Fruit fly (Drosophila melanogaster): ENCODE measurements around the gene Bin1.
A peak's percentile ranks its signal among the peaks of the same experiment; 100 is the strongest.

Gene Bin1

dm6 chr3R:16235941-16236712 lies 46.8 kb upstream of the Bin1 start (continued):
- peak; percentile 74 for TF ChIP-seq CG8359 (GFP tag; optimal IDR thresholded peaks at IDR 0.05; ENCODE audit: borderline replicate concordance)

dm6 chr3R:16235215-16235937 lies 46.0 kb upstream of the Bin1 start:
- TF ChIP-seq trem (tag; optimal IDR thresholded peaks at IDR 0.05), result no peak
- TF ChIP-seq CG1233 (GFP tag; optimal IDR thresholded peaks at IDR 0.05), result no peak
- TF ChIP-seq Sin3A (optimal IDR thresholded peaks at IDR 0.05), result no peak
- TF ChIP-seq hkb (optimal IDR thresholded peaks at IDR 0.05), result no peak
- TF ChIP-seq hkb (GFP tag; IDR thresholded peaks at IDR 0.05), result no peak
- TF ChIP-seq CG7357 (GFP tag; IDR thresholded peaks at IDR 0.05), result 0 out of 3 replicates have a peak, but pooled peaks have one; percentile 5
- peak; percentile 90 for TF ChIP-seq gro (GFP tag; optimal IDR thresholded peaks at IDR 0.05)
- no peak for TF ChIP-seq org-1 (GFP tag; optimal IDR thresholded peaks at IDR 0.05)
- no peak for TF ChIP-seq Hmr (GFP tag; optimal IDR thresholded peaks at IDR 0.05)
- TF ChIP-seq Hey (tag; optimal IDR thresholded peaks at IDR 0.05), result peak; percentile 35
- no peak for TF ChIP-seq Mes4 (GFP tag; optimal IDR thresholded peaks at IDR 0.05)
- no peak for TF ChIP-seq CG9817 (tag; optimal IDR thresholded peaks at IDR 0.05)
- TF ChIP-seq phol (tag; optimal IDR thresholded peaks at IDR 0.05), result no peak
- no peak for TF ChIP-seq dmrt99B (tag; optimal IDR thresholded peaks at IDR 0.05)
- no peak for TF ChIP-seq insv (GFP tag; optimal IDR thresholded peaks at IDR 0.05)
- no peak for TF ChIP-seq Stat92E (GFP tag; optimal IDR thresholded peaks at IDR 0.05)
- TF ChIP-seq pros (GFP tag; optimal IDR thresholded peaks at IDR 0.05), result peak; percentile 100
- no peak for TF ChIP-seq Six4 (GFP tag; optimal IDR thresholded peaks at IDR 0.05)
- no peak for TF ChIP-seq CG17612 (GFP tag; IDR thresholded peaks at IDR 0.05)
- TF ChIP-seq aop (GFP tag; IDR thresholded peaks at IDR 0.05), result no peak
- no peak for TF ChIP-seq trh (GFP tag; optimal IDR thresholded peaks at IDR 0.05)
- peak; percentile 87 for TF ChIP-seq sug (tag; optimal IDR thresholded peaks at IDR 0.05)
- TF ChIP-seq Nf-YC (tag; optimal IDR thresholded peaks at IDR 0.05), result no peak
- TF ChIP-seq tin (GFP tag; optimal IDR thresholded peaks at IDR 0.05), result no peak
- TF ChIP-seq fd64A (GFP tag; optimal IDR thresholded peaks at IDR 0.05), result no peak
- TF ChIP-seq knrl (GFP tag; IDR thresholded peaks at IDR 0.05; ENCODE audit: partially characterized antibody), result no peak
- no peak for TF ChIP-seq tx (GFP tag; optimal IDR thresholded peaks at IDR 0.05)
- TF ChIP-seq Med (GFP tag), result peak; percentile 93
- TF ChIP-seq pzg (GFP tag; optimal IDR thresholded peaks at IDR 0.05), result no peak
- peak; percentile 60 for TF ChIP-seq CG3163 (GFP tag; optimal IDR thresholded peaks at IDR 0.05)
- TF ChIP-seq CG2712 (tag; optimal IDR thresholded peaks at IDR 0.05), result no peak
- TF ChIP-seq Scr (GFP tag; IDR thresholded peaks at IDR 0.05; ENCODE audit: partially characterized antibody), result no peak
- no peak for TF ChIP-seq br (optimal IDR thresholded peaks at IDR 0.05)
- TF ChIP-seq grn (GFP tag; optimal IDR thresholded peaks at IDR 0.05), result peak; percentile 50
- TF ChIP-seq Ssrp (tag; optimal IDR thresholded peaks at IDR 0.05), result no peak
- no peak for TF ChIP-seq CG10431 (GFP tag; optimal IDR thresholded peaks at IDR 0.05)
- no peak for TF ChIP-seq gsb (GFP tag; IDR thresholded peaks at IDR 0.05)
- no peak for TF ChIP-seq yki (optimal IDR thresholded peaks at IDR 0.05)
- TF ChIP-seq Rx (GFP tag; IDR thresholded peaks at IDR 0.05), result no peak
- no peak for TF ChIP-seq sna (GFP tag; IDR thresholded peaks at IDR 0.05; ENCODE audit: partially characterized antibody)
- no peak for TF ChIP-seq CG3995 (GFP tag; optimal IDR thresholded peaks at IDR 0.05)
- TF ChIP-seq ems (GFP tag; optimal IDR thresholded peaks at IDR 0.05), result no peak
- TF ChIP-seq her (GFP tag; optimal IDR thresholded peaks at IDR 0.05), result peak; percentile 7
- TF ChIP-seq CG8281 (tag; optimal IDR thresholded peaks at IDR 0.05), result no peak
- peak; percentile 16 for TF ChIP-seq CG1603 (tag; optimal IDR thresholded peaks at IDR 0.05)
- TF ChIP-seq CG16815 (GFP tag; optimal IDR thresholded peaks at IDR 0.05), result no peak
- TF ChIP-seq CG11696 (GFP tag; IDR thresholded peaks at IDR 0.05), result no peak
